Worm (Caenorhabditis elegans): ENCODE data around the gene Y71H2AM.12.

DNA sequence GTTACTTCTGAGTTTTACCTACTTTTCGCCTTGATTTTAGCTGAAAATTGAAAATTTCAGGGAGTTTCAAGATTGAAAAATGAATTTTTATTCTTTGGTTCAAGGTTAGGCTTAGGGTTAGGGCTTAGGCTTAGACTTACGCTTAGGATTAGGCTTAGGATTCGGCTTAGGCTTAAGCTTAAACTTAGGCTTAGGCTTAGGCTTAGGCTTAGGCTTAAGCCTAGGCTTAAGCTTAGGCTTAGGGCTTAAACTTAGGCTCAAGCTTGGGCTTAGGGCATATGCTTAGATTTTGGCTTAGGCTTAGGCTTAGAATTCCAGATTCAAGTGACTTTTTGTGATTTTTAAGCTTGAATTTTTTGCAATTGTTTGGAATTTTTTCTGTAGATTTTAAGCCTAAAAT is 50.5 kb downstream of the Y71H2AM.12 start:
- TF ChIP-seq ztf-28 (GFP tag; IDR thresholded peaks at IDR 0.05) (no peak), snpc-4 (GFP tag; optimal IDR thresholded peaks at IDR 0.05) (no peak), snpc-4 (tag; optimal IDR thresholded peaks at IDR 0.05) (no peak), rec-8 (tag; optimal IDR thresholded peaks at IDR 0.05) (no peak), unc-62 (GFP tag; optimal IDR thresholded peaks at IDR 0.05) (no peak)

All from whole organism, young adult.